Worm (Caenorhabditis elegans) whole organism, L1 larva: Measurements from ENCODE around the gene T28A11.16.

Experiments
- alr-1 ChIP-seq: fragments of 200-800 bp; sonication (Bioruptor generic); optimal IDR thresholded peaks from 2 replicates; lab custom pipeline; 2018; ENCODE audit warnings: borderline replicate concordance, mild to moderate bottlenecking, missing genetic modification characterization, missing compliant biosample characterization
- aly-2 ChIP-seq: fragments of 150-350 bp; optimal IDR thresholded peaks from 2 replicates; lab custom pipeline; 2014; ENCODE audit warnings: missing biosample characterization, missing genetic modification characterization
- dsc-1 ChIP-seq: sonication (generic microtip); optimal IDR thresholded peaks from 2 replicates; lab custom pipeline; 2016; ENCODE audit warnings: mild to moderate bottlenecking, missing genetic modification characterization, missing compliant biosample characterization
- efl-1 ChIP-seq, 4 experiments: fragments of 150-350 bp; optimal IDR thresholded peaks in 3 of 4; peaks in 1 of 4; 1 replicate in 1 of 4; 2 replicates in 3 of 4; lab custom pipeline; 2014; ENCODE audit warnings: missing biosample characterization in 2 of 4, missing genetic modification characterization in 2 of 4, missing genetic modification reagents in 2 of 4
- egl-13 ChIP-seq: sonication (generic microtip); optimal IDR thresholded peaks from 2 replicates; lab custom pipeline; 2016; ENCODE audit warnings: missing genotype, missing genetic modification reagents, missing genetic modification characterization, missing compliant biosample characterization
- elt-2 ChIP-seq: sonication (generic microtip); optimal IDR thresholded peaks from 2 replicates; lab custom pipeline; 2016; ENCODE audit warnings: missing genetic modification characterization, mild to moderate bottlenecking, inconsistent platforms, missing compliant biosample characterization, missing genetic modification reagents
- fkh-4 ChIP-seq: sonication (generic microtip); optimal IDR thresholded peaks from 2 replicates; lab custom pipeline; 2016; ENCODE audit warnings: missing compliant biosample characterization, missing genetic modification characterization, borderline replicate concordance
- fos-1 ChIP-seq: fragments of 150-350 bp; optimal IDR thresholded peaks from 2 replicates; lab custom pipeline; 2014; ENCODE audit warnings: missing biosample characterization, missing genetic modification characterization
- grh-1 ChIP-seq: fragments of 200-800 bp; sonication (Bioruptor generic); IDR thresholded peaks from 2 replicates; pipeline ENCODE4 v1.3.6; 2022; ENCODE audit warnings: missing genetic modification reagents, missing genetic modification characterization, missing compliant biosample characterization
- hlh-17 ChIP-seq: fragments of 200-800 bp; sonication (Bioruptor generic); optimal IDR thresholded peaks from 2 replicates; lab custom pipeline; 2018; ENCODE audit warnings: missing genetic modification characterization, mild to moderate bottlenecking, missing compliant biosample characterization, moderate library complexity, borderline replicate concordance
- hpl-2 ChIP-seq: fragments of 150-350 bp; optimal IDR thresholded peaks from 2 replicates; lab custom pipeline; 2014; ENCODE audit warnings: missing biosample characterization, missing genetic modification reagents, missing genetic modification characterization
- lin-13 ChIP-seq: fragments of 150-350 bp; optimal IDR thresholded peaks from 2 replicates; lab custom pipeline; 2014; ENCODE audit warnings: missing biosample characterization, missing genetic modification reagents, missing genetic modification characterization
- lin-15B ChIP-seq: fragments of 150-350 bp; sonication (generic microtip); optimal IDR thresholded peaks from 3 replicates; lab custom pipeline; 2014; ENCODE audit warnings: missing biosample characterization, missing genetic modification characterization
- lir-3 ChIP-seq: sonication (generic microtip); optimal IDR thresholded peaks from 2 replicates; lab custom pipeline; 2016; ENCODE audit warnings: mild to moderate bottlenecking, missing genetic modification characterization, moderate library complexity, missing compliant biosample characterization; ENCODE audit not compliant: poor library complexity
- lsy-2 ChIP-seq, 2 experiments: fragments of 150-350 bp; optimal IDR thresholded peaks; 2 replicates each; lab custom pipeline; 2014; ENCODE audit warnings: missing biosample characterization in 2 of 2, missing genetic modification characterization in 2 of 2
- mdl-1 ChIP-seq, 2 experiments: fragments of 150-350 bp; optimal IDR thresholded peaks; 2 replicates each; lab custom pipeline; 2014 to 2017; ENCODE audit warnings: missing biosample characterization in 2 of 2, missing genetic modification characterization in 2 of 2, inconsistent platforms in 1 of 2
- nhr-12 ChIP-seq: sonication (generic microtip); optimal IDR thresholded peaks from 2 replicates; lab custom pipeline; 2017; ENCODE audit warnings: missing biosample characterization, missing genetic modification characterization
- nhr-20 ChIP-seq: sonication (generic microtip); optimal IDR thresholded peaks from 2 replicates; lab custom pipeline; 2016; ENCODE audit warnings: mild to moderate bottlenecking, missing genetic modification characterization, missing compliant biosample characterization
- nhr-90 ChIP-seq: sonication (generic microtip); optimal IDR thresholded peaks from 2 replicates; lab custom pipeline; 2016; ENCODE audit warnings: mild to moderate bottlenecking, missing genetic modification characterization, missing compliant biosample characterization; ENCODE audit not compliant: poor library complexity
- rnt-1 ChIP-seq: sonication (generic microtip); optimal IDR thresholded peaks from 2 replicates; lab custom pipeline; 2016; ENCODE audit warnings: mild to moderate bottlenecking, missing genetic modification characterization, moderate library complexity, missing compliant biosample characterization
- skn-1 ChIP-seq: fragments of 150-350 bp; optimal IDR thresholded peaks from 2 replicates; lab custom pipeline; 2014; ENCODE audit warnings: missing biosample characterization, missing genetic modification characterization
- snpc-4 ChIP-seq: fragments of 150-350 bp; optimal IDR thresholded peaks from 2 replicates; lab custom pipeline; 2014; ENCODE audit warnings: missing biosample characterization, missing genetic modification characterization
- snu-23 ChIP-seq: sonication (generic microtip); optimal IDR thresholded peaks from 2 replicates; lab custom pipeline; 2016; ENCODE audit warnings: missing genetic modification characterization, missing compliant biosample characterization
- sptf-1 ChIP-seq: fragments of 150-350 bp; optimal IDR thresholded peaks from 2 replicates; lab custom pipeline; 2014; ENCODE audit warnings: missing biosample characterization, missing genetic modification characterization
- tlp-1 ChIP-seq: fragments of 150-350 bp; optimal IDR thresholded peaks from 2 replicates; lab custom pipeline; 2014; ENCODE audit warnings: missing biosample characterization, missing genetic modification characterization
- unc-86 ChIP-seq: sonication (generic microtip); optimal IDR thresholded peaks from 2 replicates; lab custom pipeline; 2016; ENCODE audit warnings: missing genetic modification characterization, missing compliant biosample characterization
- unc-98 ChIP-seq: fragments of 200-800 bp; sonication (Bioruptor generic); IDR thresholded peaks from 2 replicates; pipeline ENCODE4 v1.3.6; 2022; ENCODE audit warnings: missing genetic modification characterization, missing compliant biosample characterization
- xbp-1 ChIP-seq: sonication (generic microtip); optimal IDR thresholded peaks from 2 replicates; lab custom pipeline; 2016; ENCODE audit warnings: missing genetic modification characterization, missing compliant biosample characterization

T28A11.16 gene

DNA sequence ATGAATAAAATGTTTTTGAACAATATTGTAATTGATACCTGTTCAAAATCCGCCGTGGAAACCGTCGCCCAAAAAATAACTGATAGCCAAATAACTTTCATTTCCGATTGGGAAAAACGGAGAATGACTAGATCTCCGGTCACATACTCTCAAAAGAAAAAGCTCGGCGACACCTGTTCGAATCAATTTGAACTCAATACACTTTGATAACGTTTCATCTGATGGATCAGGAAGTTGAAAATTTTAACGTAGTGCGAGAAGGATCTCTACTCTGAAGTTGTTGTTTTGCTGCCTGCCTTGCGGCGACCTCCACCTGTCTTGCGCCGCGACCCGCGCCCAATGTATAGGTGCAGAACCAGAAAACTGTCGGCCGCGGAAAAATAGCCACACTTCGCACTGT is 14.1 kb upstream of the T28A11.16 start, which contains the start of gene T28A11.20:
Gene T28A11.20, minus strand, starts transcription at position 101 of the 400 bp plus-strand sequence.
- no peak for TF ChIP-seq dsc-1 (tag; lab: Kevin White, UChicago)
- no peak for TF ChIP-seq efl-1 (optimal IDR thresholded peaks at IDR 0.05; lab: Kevin White, UChicago)
- TF ChIP-seq efl-1 (GFP tag; optimal IDR thresholded peaks at IDR 0.05 in 1 of 2; lab: Kevin White, UChicago): peak in 1 of 2 experiments; percentile 70
- TF ChIP-seq elt-2: no peak
- no peak for TF ChIP-seq snpc-4 (tag; lab: Kevin White, UChicago)
- no peak for TF ChIP-seq aly-2 (tag; lab: Kevin White, UChicago)
- no peak for TF ChIP-seq tlp-1
- no peak for TF ChIP-seq grh-1 (GFP tag; lab: Robert Waterston, UW)

DNA sequence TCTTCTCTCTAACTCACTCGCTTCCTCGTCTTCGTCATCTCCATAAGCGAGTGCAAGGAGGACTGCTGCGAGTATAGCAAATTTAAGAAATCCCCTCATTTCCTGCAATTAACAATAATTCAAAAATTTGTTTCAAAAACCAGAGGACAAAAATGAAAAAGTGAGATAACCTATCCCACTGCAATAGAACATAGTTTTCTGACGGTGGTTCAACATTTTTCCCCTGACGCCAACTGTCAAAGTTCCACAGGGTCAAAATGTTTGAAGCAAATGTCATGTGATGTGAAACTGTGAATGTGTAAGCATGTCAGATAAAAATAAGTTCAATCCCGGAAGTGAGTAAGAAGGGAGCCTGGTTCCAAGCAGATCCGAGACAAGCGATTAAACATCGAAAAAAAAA is 10.4 kb upstream of the T28A11.16 start, which contains the start of gene T28A11.19:
Gene T28A11.19, minus strand, starts transcription at position 108 of the 400 bp plus-strand sequence.
- peak; percentile 16 for TF ChIP-seq rnt-1 (tag; lab: Kevin White, UChicago)
- no peak for TF ChIP-seq efl-1 (optimal IDR thresholded peaks at IDR 0.05; lab: Kevin White, UChicago)
- TF ChIP-seq efl-1 (GFP tag; optimal IDR thresholded peaks at IDR 0.05 in 1 of 2; lab: Kevin White, UChicago): no peak
- no peak for TF ChIP-seq snpc-4 (tag; lab: Kevin White, UChicago)
- TF ChIP-seq nhr-90 (tag; lab: Kevin White, UChicago): no peak
- no peak for TF ChIP-seq alr-1 (tag; lab: Kevin White, UChicago)
- TF ChIP-seq, all 84 proteins: peak for 1

ce11 chrV:3267950-3268349 is 8.9 kb upstream of the T28A11.16 start, which contains the start of gene T28A11.18:
Gene T28A11.18, minus strand, starts transcription at chrV:3268050.
- TF ChIP-seq grh-1 (GFP tag; lab: Robert Waterston, UW): no peak
- no peak for TF ChIP-seq unc-98 (GFP tag; lab: Robert Waterston, UW)
- no peak for TF ChIP-seq alr-1 (tag; lab: Kevin White, UChicago)

DNA sequence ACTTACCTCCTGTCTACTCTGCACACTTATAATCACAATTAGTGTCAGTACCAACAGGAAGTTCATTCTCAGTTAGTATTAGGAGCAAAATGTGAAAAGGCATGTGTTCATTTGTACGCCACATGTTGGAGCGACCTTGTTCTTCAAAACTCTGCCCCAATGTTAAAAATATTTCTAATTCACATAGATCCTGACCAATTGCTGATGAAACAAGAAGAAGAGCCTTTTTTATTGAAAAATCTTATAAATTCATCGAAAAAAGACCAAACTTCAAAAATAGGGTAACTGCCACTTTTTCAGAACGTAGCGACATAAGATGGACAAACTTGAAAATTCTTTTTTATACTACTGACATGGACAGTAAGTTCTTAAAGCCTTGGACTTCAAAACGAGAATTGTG is 7.2 kb upstream of the T28A11.16 start, which contains the start of gene T28A11.17:
Gene T28A11.17, minus strand, starts transcription at position 101 of the 400 bp plus-strand sequence.
- TF ChIP-seq lir-3 (tag; lab: Kevin White, UChicago): no peak
- TF ChIP-seq unc-86 (tag; lab: Kevin White, UChicago): no peak
- no peak for TF ChIP-seq fkh-4 (tag; lab: Kevin White, UChicago)
- TF ChIP-seq sptf-1 (tag; lab: Kevin White, UChicago): no peak
- TF ChIP-seq, all 84 proteins: peak for 0

- TF ChIP-seq unc-86 (tag; lab: Kevin White, UChicago) (no peak), fos-1 (tag; lab: Kevin White, UChicago) (no peak), skn-1 (tag; lab: Kevin White, UChicago) (no peak), lin-13 (GFP tag; lab: Kevin White, UChicago) (no peak), mdl-1 (tag; optimal IDR thresholded peaks at IDR 0.05; lab: Kevin White, UChicago) (no peak), alr-1 (tag; lab: Kevin White, UChicago) (no peak), lin-15B (no peak), lsy-2 (tag; optimal IDR thresholded peaks at IDR 0.05; lab: Kevin White, UChicago) (no peak), elt-2 (no peak), hpl-2 (no peak), hlh-17 (no peak)
Measured at ce11 chrV:3260075-3260474, 1.1 kb upstream of the T28A11.16 start, which contains the start of gene srbc-5. Gene srbc-5, plus strand, starts transcription at chrV:3260375.

ce11 chrV:3257277-3257676 is 1.7 kb downstream of the T28A11.16 start, which contains the start of gene T28A11.22:
Gene T28A11.22, plus strand, starts transcription at chrV:3257577.
- no peak for TF ChIP-seq nhr-20 (tag; lab: Kevin White, UChicago)
- no peak for TF ChIP-seq egl-13
- no peak for TF ChIP-seq aly-2 (tag; lab: Kevin White, UChicago)
- no peak for TF ChIP-seq nhr-12 (tag; lab: Kevin White, UChicago)
- TF ChIP-seq xbp-1 (tag; lab: Kevin White, UChicago): no peak
- no peak for TF ChIP-seq snu-23 (GFP tag; lab: Kevin White, UChicago)
